Worm (Caenorhabditis elegans) whole organism, late embryonic: ENCODE results near the gene mms-19.
"Not testable (repeated sequence)": the region's sequence is repeated elsewhere in the genome, so short reads cannot be mapped to it uniquely, and the experiment has no call there.

Source experiments
- C38D4.7 ChIP-seq: fragments of 200-800 bp; sonication (Bioruptor generic); optimal IDR thresholded peaks from 2 replicates; lab custom pipeline; 2018; ENCODE audit warnings: mild to moderate bottlenecking, missing genetic modification characterization, moderate library complexity, missing compliant biosample characterization
- F13H6.1 ChIP-seq: sonication (generic microtip); optimal IDR thresholded peaks from 2 replicates; lab custom pipeline; 2016; ENCODE audit warnings: missing genetic modification characterization, missing compliant biosample characterization
- K09A11.1 ChIP-seq: sonication (generic microtip); optimal IDR thresholded peaks from 2 replicates; lab custom pipeline; 2017; ENCODE audit warnings: antibody characterized with exemption, mild to moderate bottlenecking, missing genetic modification characterization, missing compliant biosample characterization; ENCODE audit not compliant: insufficient read depth
- ahr-1 ChIP-seq: sonication (generic microtip); optimal IDR thresholded peaks from 2 replicates; lab custom pipeline; 2016; ENCODE audit warnings: missing genetic modification characterization, missing compliant biosample characterization
- ceh-14 ChIP-seq: sonication (generic microtip); optimal IDR thresholded peaks from 2 replicates; lab custom pipeline; 2016; ENCODE audit warnings: missing genotype, missing genetic modification characterization, missing compliant biosample characterization
- ceh-18 ChIP-seq: sonication (generic microtip); optimal IDR thresholded peaks from 2 replicates; lab custom pipeline; 2016; ENCODE audit warnings: missing genetic modification characterization, missing compliant biosample characterization
- ceh-30 ChIP-seq: fragments of 150-350 bp; optimal IDR thresholded peaks from 2 replicates; lab custom pipeline; 2014; ENCODE audit warnings: missing biosample characterization, missing genetic modification characterization
- ceh-45 ChIP-seq: fragments of 200-800 bp; sonication (Bioruptor generic); IDR thresholded peaks from 2 replicates; pipeline ENCODE4 v1.3.6; 2022; ENCODE audit warnings: missing genetic modification reagents, missing genetic modification characterization, missing compliant biosample characterization
- ceh-48 ChIP-seq: sonication (generic microtip); optimal IDR thresholded peaks from 2 replicates; lab custom pipeline; 2016; ENCODE audit warnings: missing genetic modification characterization, inconsistent platforms, missing compliant biosample characterization
- che-1 ChIP-seq: sonication (generic microtip); optimal IDR thresholded peaks from 2 replicates; lab custom pipeline; 2016; ENCODE audit warnings: mild to moderate bottlenecking, missing genetic modification characterization, missing compliant biosample characterization
- elt-2 ChIP-seq: sonication (generic microtip); optimal IDR thresholded peaks from 2 replicates; lab custom pipeline; 2016; ENCODE audit warnings: missing genetic modification reagents, missing genetic modification characterization, missing compliant biosample characterization
- ets-4 ChIP-seq: sonication (generic microtip); optimal IDR thresholded peaks from 2 replicates; lab custom pipeline; 2016; ENCODE audit warnings: missing genetic modification characterization, missing compliant biosample characterization
- hlh-13 ChIP-seq: fragments of 200-800 bp; sonication (Bioruptor generic); optimal IDR thresholded peaks from 2 replicates; lab custom pipeline; 2018; ENCODE audit warnings: mild to moderate bottlenecking, missing genetic modification characterization, missing compliant biosample characterization
- hlh-15 ChIP-seq: sonication (generic microtip); optimal IDR thresholded peaks from 2 replicates; lab custom pipeline; 2016; ENCODE audit warnings: missing genetic modification characterization, missing compliant biosample characterization
- lim-6 ChIP-seq: sonication (generic microtip); optimal IDR thresholded peaks from 2 replicates; lab custom pipeline; 2016; ENCODE audit warnings: missing genetic modification characterization, missing compliant biosample characterization
- nhr-11 ChIP-seq: fragments of 150-350 bp; optimal IDR thresholded peaks from 2 replicates; lab custom pipeline; 2014; ENCODE audit warnings: missing biosample characterization, missing genetic modification characterization
- nhr-232 ChIP-seq: sonication (generic microtip); optimal IDR thresholded peaks from 2 replicates; lab custom pipeline; 2016; ENCODE audit warnings: missing genetic modification characterization, missing compliant biosample characterization
- npax-4 ChIP-seq: sonication (generic microtip); optimal IDR thresholded peaks from 2 replicates; lab custom pipeline; 2016; ENCODE audit warnings: missing genetic modification characterization, missing compliant biosample characterization
- odd-2 ChIP-seq: sonication (generic microtip); optimal IDR thresholded peaks from 2 replicates; lab custom pipeline; 2017; ENCODE audit warnings: antibody characterized with exemption, mild to moderate bottlenecking, missing genetic modification characterization, missing compliant biosample characterization
- pax-1 ChIP-seq: fragments of 150-350 bp; optimal IDR thresholded peaks from 2 replicates; lab custom pipeline; 2014; ENCODE audit warnings: missing biosample characterization, missing genetic modification characterization
- pqm-1 ChIP-seq: sonication (generic microtip); optimal IDR thresholded peaks from 2 replicates; lab custom pipeline; 2016; ENCODE audit warnings: missing genetic modification characterization, missing compliant biosample characterization
- pros-1 ChIP-seq: fragments of 150-350 bp; optimal IDR thresholded peaks from 2 replicates; lab custom pipeline; 2014; ENCODE audit warnings: missing biosample characterization, missing genetic modification reagents, missing genetic modification characterization
- tbx-7 ChIP-seq: sonication (generic microtip); optimal IDR thresholded peaks from 2 replicates; lab custom pipeline; 2016; ENCODE audit warnings: missing genotype, missing genetic modification characterization, missing compliant biosample characterization
- unc-3 ChIP-seq, 2 experiments: fragments of 200-800 bp in 1 of 2; sonication (Bioruptor generic) in 1 of 2; sonication (generic microtip) in 1 of 2; conservative IDR thresholded peaks in 1 of 2; optimal IDR thresholded peaks in 1 of 2; 2 replicates each; pipeline versions ENCODE4 v1.3.6 to Lab custom; 2016 to 2022; ENCODE audit warnings: missing compliant biosample characterization in 2 of 2, missing genetic modification characterization in 2 of 2, missing genetic modification reagents in 1 of 2
- unc-42 ChIP-seq: sonication (generic microtip); optimal IDR thresholded peaks from 2 replicates; lab custom pipeline; 2016; ENCODE audit warnings: missing genotype, missing genetic modification characterization, missing compliant biosample characterization
- unc-86 ChIP-seq: sonication (generic microtip); optimal IDR thresholded peaks from 2 replicates; lab custom pipeline; 2016; ENCODE audit warnings: missing genetic modification characterization, missing compliant biosample characterization

Gene mms-19

ce11 chrV:5513630-5514378, at the start of gene mms-19, which contains the start of gene hpo-15:
Gene mms-19 (plus strand): TSS chrV:5514348.
Gene hpo-15 (minus strand): TSS chrV:5513830.
- no peak for TF ChIP-seq hlh-13 (GFP tag; lab: Kevin White, UChicago)
- TF ChIP-seq C38D4.7 = no peak
- no peak for TF ChIP-seq ets-4 (tag; lab: Kevin White, UChicago)
- TF ChIP-seq nhr-232 (tag; lab: Kevin White, UChicago) = no peak
- no peak for TF ChIP-seq che-1 (tag; lab: Kevin White, UChicago)
- TF ChIP-seq F13H6.1 = no peak
- TF ChIP-seq pros-1 (tag; lab: Kevin White, UChicago) = no peak
- TF ChIP-seq pqm-1 = no peak
- TF ChIP-seq pax-1 (tag; lab: Kevin White, UChicago) = no peak
- no peak for TF ChIP-seq odd-2 (tag; lab: Kevin White, UChicago)

ce11 chrV:5465335-5465734, 48.8 kb upstream of the mms-19 start, which contains the start of gene srg-68:
Gene srg-68 (minus strand): TSS chrV:5465435.
- TF ChIP-seq ceh-48 (tag; lab: Kevin White, UChicago) = no peak
- no peak for TF ChIP-seq hlh-15 (tag; lab: Kevin White, UChicago)
- no peak for TF ChIP-seq ceh-18 (tag; lab: Kevin White, UChicago)
- no peak for TF ChIP-seq npax-4 (tag; lab: Kevin White, UChicago)
- TF ChIP-seq unc-3 (GFP tag; conservative IDR thresholded peaks at IDR 0.05; lab: Robert Waterston, UW) = no peak
- TF ChIP-seq unc-3 (tag; optimal IDR thresholded peaks at IDR 0.05; lab: Kevin White, UChicago) = no peak
- TF ChIP-seq, all 69 proteins: peak for 0

ce11 chrV:5468489-5468888, 45.7 kb upstream of the mms-19 start, which contains the start of gene ZC317.6:
Gene ZC317.6 (minus strand): TSS chrV:5468589.
- TF ChIP-seq unc-86 (tag; lab: Kevin White, UChicago); nhr-232 (tag; lab: Kevin White, UChicago); F13H6.1: not testable (repeated sequence)

- TF ChIP-seq tbx-7, ahr-1, nhr-11 (tag; lab: Kevin White, UChicago): not testable (repeated sequence)
These were observed 43.2 kb upstream of the mms-19 start, which contains the start of gene ZC317.7 for ce11 chrV:5470930-5471329. Gene ZC317.7 (minus strand): TSS chrV:5471030.

- TF ChIP-seq ceh-48 (tag; lab: Kevin White, UChicago) (peak; percentile 29), ceh-14 (no peak), hlh-13 (GFP tag; lab: Kevin White, UChicago) (no peak)
These were observed 36.4 kb upstream of the mms-19 start for ce11 chrV:5477719-5478118.

ce11 chrV:5482315-5482714, 31.8 kb upstream of the mms-19 start, which contains the start of gene srg-66:
Gene srg-66 (minus strand): TSS chrV:5482415.
- TF ChIP-seq K09A11.1 (tag; lab: Kevin White, UChicago) (no peak), elt-2 (tag; lab: Kevin White, UChicago) (no peak)

ce11 chrV:5484866-5485265, 29.3 kb upstream of the mms-19 start, which contains the start of gene srg-65:
Gene srg-65 (minus strand): TSS chrV:5484966.
- TF ChIP-seq pax-1 (tag; lab: Kevin White, UChicago) (no peak), unc-42 (tag; lab: Kevin White, UChicago) (no peak), ceh-30 (tag; lab: Kevin White, UChicago) (no peak), lim-6 (tag; lab: Kevin White, UChicago) (no peak), ceh-45 (no peak), ceh-48 (tag; lab: Kevin White, UChicago) (no peak), pros-1 (tag; lab: Kevin White, UChicago) (no peak), che-1 (tag; lab: Kevin White, UChicago) (no peak), ahr-1 (tag; lab: Kevin White, UChicago) (no peak), unc-86 (tag; lab: Kevin White, UChicago) (no peak)
- TF ChIP-seq, all 69 proteins: peak for 0
